Worm (Caenorhabditis elegans) whole organism, late embryonic: ENCODE results near the gene F55C12.2.

Source experiments
- C08G9.2 ChIP-seq: sonication (generic microtip); optimal IDR thresholded peaks from 2 replicates; lab custom pipeline; 2016; ENCODE audit warnings: mild to moderate bottlenecking, missing genetic modification characterization, moderate library complexity, missing compliant biosample characterization
- K02D7.2 ChIP-seq: sonication (generic microtip); optimal IDR thresholded peaks from 2 replicates; lab custom pipeline; 2017; ENCODE audit warnings: mild to moderate bottlenecking, missing genetic modification characterization, missing compliant biosample characterization
- ceh-6 ChIP-seq: fragments of 200-800 bp; sonication (Bioruptor generic); optimal IDR thresholded peaks from 2 replicates; lab custom pipeline; 2018; ENCODE audit warnings: mild to moderate bottlenecking, missing genetic modification characterization, missing compliant biosample characterization
- elt-2 ChIP-seq: sonication (generic microtip); optimal IDR thresholded peaks from 2 replicates; lab custom pipeline; 2016; ENCODE audit warnings: missing genetic modification reagents, missing genetic modification characterization, missing compliant biosample characterization
- hlh-30 ChIP-seq: sonication (generic microtip); optimal IDR thresholded peaks from 2 replicates; lab custom pipeline; 2017; ENCODE audit warnings: antibody characterized with exemption, missing genetic modification characterization, missing compliant biosample characterization; ENCODE audit not compliant: insufficient read depth
- sox-2 ChIP-seq: fragments of 200-800 bp; sonication (Bioruptor generic); IDR thresholded peaks from 2 replicates; pipeline ENCODE4 v1.3.6; 2022; ENCODE audit warnings: missing genetic modification reagents, missing genetic modification characterization, missing compliant biosample characterization
- unc-3 ChIP-seq, 2 experiments: fragments of 200-800 bp in 1 of 2; sonication (Bioruptor generic) in 1 of 2; sonication (generic microtip) in 1 of 2; conservative IDR thresholded peaks in 1 of 2; optimal IDR thresholded peaks in 1 of 2; 2 replicates each; pipeline versions ENCODE4 v1.3.6 to Lab custom; 2016 to 2022; ENCODE audit warnings: missing compliant biosample characterization in 2 of 2, missing genetic modification characterization in 2 of 2, missing genetic modification reagents in 1 of 2
- unc-86 ChIP-seq: sonication (generic microtip); optimal IDR thresholded peaks from 2 replicates; lab custom pipeline; 2016; ENCODE audit warnings: missing genetic modification characterization, missing compliant biosample characterization

The F55C12.2 gene

DNA sequence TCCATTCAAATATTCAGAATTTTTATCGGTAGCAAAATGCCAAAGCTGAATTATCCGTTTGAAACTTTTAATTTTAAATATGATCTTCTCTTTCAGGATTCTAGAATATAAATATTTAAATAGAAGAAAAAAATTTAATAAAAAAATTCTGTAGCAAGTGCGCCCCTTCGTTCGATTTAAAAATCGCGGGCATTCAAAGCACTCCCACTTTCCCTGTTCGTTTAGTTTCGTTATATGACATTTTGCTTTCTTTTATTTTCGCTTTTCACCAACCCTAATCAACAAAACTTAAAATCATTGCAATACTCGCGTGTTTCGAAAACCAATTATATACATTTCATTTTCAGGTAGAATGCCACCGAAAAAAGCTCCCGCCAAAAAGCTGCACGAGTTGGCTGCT lies 45.0 kb downstream of the F55C12.2 start, which contains the start of gene vrk-1:
TSS of gene vrk-1 (plus strand) at position 348 of the 400 bp plus-strand sequence.
- no peak for TF ChIP-seq C08G9.2
- no peak for TF ChIP-seq hlh-30 (tag; lab: Kevin White, UChicago)
- no peak for TF ChIP-seq K02D7.2
- no peak for TF ChIP-seq ceh-6 (GFP tag; lab: Kevin White, UChicago)
- no peak for TF ChIP-seq sox-2
- TF ChIP-seq elt-2 (tag; lab: Kevin White, UChicago): no peak
- no peak for TF ChIP-seq unc-86 (tag; lab: Kevin White, UChicago)
- no peak for TF ChIP-seq unc-3 (GFP tag; conservative IDR thresholded peaks at IDR 0.05; lab: Robert Waterston, UW)
- TF ChIP-seq unc-3 (tag; optimal IDR thresholded peaks at IDR 0.05; lab: Kevin White, UChicago): no peak
